Fruit fly (Drosophila melanogaster) whole organism, embryonic: ENCODE measurements around the gene lectin-37Da.

Experiments used
- B-H2 ChIP-seq: fragments of 200-800 bp; sonication (Bioruptor generic); optimal IDR thresholded peaks from 2 replicates; lab custom pipeline; 2018; ENCODE audit warnings: missing biosample characterization, mild to moderate bottlenecking, missing genetic modification characterization
- CG10209 ChIP-seq: fragments of 200-800 bp; sonication (Bioruptor generic); optimal IDR thresholded peaks from 3 replicates; lab custom pipeline; 2017; ENCODE audit warnings: missing biosample characterization, mild to moderate bottlenecking, missing genetic modification characterization, missing genetic modification reagents
- CG12236 ChIP-seq: fragments of 200-800 bp; sonication (Bioruptor generic); optimal IDR thresholded peaks from 2 replicates; lab custom pipeline; 2016; ENCODE audit warnings: missing biosample characterization, missing genetic modification characterization
- CG12942 ChIP-seq: fragments of 200-800 bp; sonication (Bioruptor generic); optimal IDR thresholded peaks from 3 replicates; lab custom pipeline; 2016; ENCODE audit warnings: missing biosample characterization, missing genetic modification characterization
- CG15073 ChIP-seq: fragments of 200-800 bp; sonication (Bioruptor generic); optimal IDR thresholded peaks from 2 replicates; lab custom pipeline; 2016; ENCODE audit warnings: missing biosample characterization, missing genetic modification characterization
- CG16815 ChIP-seq: fragments of 200-800 bp; sonication (Bioruptor generic); optimal IDR thresholded peaks from 3 replicates; lab custom pipeline; 2017; ENCODE audit warnings: missing biosample characterization, mild to moderate bottlenecking, missing genetic modification characterization
- CG17328 ChIP-seq: fragments of 200-800 bp; sonication (Bioruptor generic); IDR thresholded peaks from 2 replicates; pipeline ENCODE4 v1.3.6; 2022; ENCODE audit warnings: missing biosample characterization, missing genetic modification characterization
- CG17385 ChIP-seq: fragments of 200-800 bp; sonication (Bioruptor generic); optimal IDR thresholded peaks from 3 replicates; lab custom pipeline; 2018; ENCODE audit warnings: missing biosample characterization, mild to moderate bottlenecking, missing genetic modification characterization
- CG18599 ChIP-seq: fragments of 200-800 bp; sonication (Bioruptor generic); optimal IDR thresholded peaks from 3 replicates; lab custom pipeline; 2017; ENCODE audit warnings: missing biosample characterization, missing genetic modification characterization, mild to moderate bottlenecking, moderate library complexity, missing genetic modification reagents
- CG30403 ChIP-seq: fragments of 200-800 bp; sonication (Bioruptor generic); optimal IDR thresholded peaks from 3 replicates; lab custom pipeline; 2016; ENCODE audit warnings: missing biosample characterization, missing genetic modification characterization
- CG31441 ChIP-seq: fragments of 200-800 bp; sonication (Bioruptor generic); IDR thresholded peaks from 2 replicates; pipeline ENCODE4 v1.3.6; 2022; ENCODE audit warnings: missing biosample characterization, missing genetic modification characterization
- CG33557 ChIP-seq: fragments of 200-800 bp; sonication (Bioruptor generic); optimal IDR thresholded peaks from 2 replicates; lab custom pipeline; 2019; ENCODE audit warnings: missing biosample characterization, mild to moderate bottlenecking, missing genetic modification characterization, moderate library complexity
- CG4282 ChIP-seq: fragments of 200-800 bp; sonication (Bioruptor generic); optimal IDR thresholded peaks from 2 replicates; lab custom pipeline; 2016; ENCODE audit warnings: missing biosample characterization, missing genetic modification characterization
- CG6683 ChIP-seq: fragments of 200-800 bp; sonication (Bioruptor generic); optimal IDR thresholded peaks from 2 replicates; lab custom pipeline; 2017; ENCODE audit warnings: missing biosample characterization, mild to moderate bottlenecking, missing genetic modification characterization, missing genetic modification reagents
- CG8089 ChIP-seq: fragments of 200-800 bp; sonication (Bioruptor generic); optimal IDR thresholded peaks from 3 replicates; lab custom pipeline; 2016; ENCODE audit warnings: missing biosample characterization, missing genetic modification characterization
- CG8478 ChIP-seq: fragments of >200 bp; optimal IDR thresholded peaks from 2 replicates; lab custom pipeline; 2018
- CG8765 ChIP-seq: fragments of 200-800 bp; sonication (Bioruptor generic); IDR thresholded peaks from 2 replicates; pipeline ENCODE4 v1.3.6; 2022; ENCODE audit warnings: missing biosample characterization, missing genetic modification characterization
- CG9727 ChIP-seq: fragments of 200-800 bp; sonication (Bioruptor generic); optimal IDR thresholded peaks from 3 replicates; lab custom pipeline; 2017; ENCODE audit warnings: missing biosample characterization, mild to moderate bottlenecking, missing genetic modification characterization
- CrebB ChIP-seq: fragments of 200-800 bp; sonication (Bioruptor generic); optimal IDR thresholded peaks from 3 replicates; lab custom pipeline; 2018; ENCODE audit warnings: missing biosample characterization, mild to moderate bottlenecking, missing genetic modification characterization
- Dad ChIP-seq: fragments of 200-800 bp; sonication (Bioruptor generic); optimal IDR thresholded peaks from 3 replicates; lab custom pipeline; 2016; ENCODE audit warnings: missing biosample characterization, missing genetic modification characterization
- Dll ChIP-seq: fragments of 200-800 bp; sonication (Bioruptor generic); IDR thresholded peaks from 4 replicates; pipeline ENCODE4 v1.3.6; 2022; ENCODE audit warnings: missing biosample characterization, missing genetic modification characterization; ENCODE audit not compliant: partially characterized antibody
- Doc2 ChIP-seq: fragments of 200-800 bp; sonication (Bioruptor generic); IDR thresholded peaks from 2 replicates; pipeline ENCODE4 v1.3.6; 2022; ENCODE audit warnings: missing biosample characterization, missing genetic modification characterization
- Gug ChIP-seq: fragments of 200-800 bp; sonication (Bioruptor generic); IDR thresholded peaks from 4 replicates; pipeline ENCODE4 v1.3.6; 2022; ENCODE audit warnings: missing biosample characterization, missing genetic modification characterization
- H15 ChIP-seq: fragments of 200-800 bp; sonication (Bioruptor generic); IDR thresholded peaks from 3 replicates; pipeline ENCODE4 v1.3.6; 2022; ENCODE audit warnings: missing biosample characterization, missing genetic modification characterization
- HHEX ChIP-seq: fragments of 200-800 bp; sonication (Bioruptor generic); optimal IDR thresholded peaks from 3 replicates; lab custom pipeline; 2017; ENCODE audit warnings: missing biosample characterization, mild to moderate bottlenecking, missing genetic modification characterization, missing genetic modification reagents
- HLH4C ChIP-seq: fragments of 200-800 bp; sonication (Bioruptor generic); IDR thresholded peaks from 3 replicates; pipeline ENCODE4 v1.3.6; 2022; ENCODE audit warnings: missing biosample characterization, missing genetic modification characterization; ENCODE audit not compliant: partially characterized antibody
- Hand ChIP-seq: fragments of 200-800 bp; sonication (Bioruptor generic); optimal IDR thresholded peaks from 2 replicates; lab custom pipeline; 2017; ENCODE audit warnings: mild to moderate bottlenecking, missing biosample characterization, missing genetic modification reagents, missing genetic modification characterization
- HmgZ ChIP-seq: fragments of 200-800 bp; sonication (Bioruptor generic); optimal IDR thresholded peaks from 2 replicates; lab custom pipeline; 2018; ENCODE audit warnings: missing biosample characterization, mild to moderate bottlenecking, missing genetic modification characterization
- Hr3 ChIP-seq: fragments of 200-800 bp; sonication (Bioruptor generic); optimal IDR thresholded peaks from 3 replicates; lab custom pipeline; 2016; ENCODE audit warnings: missing biosample characterization, missing genetic modification characterization
- Sox100B ChIP-seq: fragments of 200-800 bp; sonication (Bioruptor generic); optimal IDR thresholded peaks from 3 replicates; lab custom pipeline; 2018; ENCODE audit warnings: missing biosample characterization, mild to moderate bottlenecking, missing genetic modification characterization
- Sry-δ ChIP-seq: fragments of 200-800 bp; sonication (Bioruptor generic); optimal IDR thresholded peaks from 2 replicates; lab custom pipeline; 2016; ENCODE audit warnings: missing biosample characterization, missing genetic modification characterization
- bcd ChIP-seq: fragments of 200-800 bp; sonication (Bioruptor generic); optimal IDR thresholded peaks from 2 replicates; lab custom pipeline; 2017; ENCODE audit warnings: missing biosample characterization, mild to moderate bottlenecking, missing genetic modification characterization
- cas ChIP-seq: fragments of 200-800 bp; sonication (Bioruptor generic); IDR thresholded peaks from 2 replicates; pipeline ENCODE4 v1.3.6; 2022; ENCODE audit warnings: missing biosample characterization, missing genetic modification characterization
- dimm ChIP-seq: fragments of 200-800 bp; sonication (Bioruptor generic); IDR thresholded peaks from 2 replicates; pipeline ENCODE4 v1.3.6; 2022; ENCODE audit warnings: missing biosample characterization, missing genetic modification characterization
- en ChIP-seq: fragments of 200-800 bp; sonication (Bioruptor generic); optimal IDR thresholded peaks from 2 replicates; lab custom pipeline; 2016; ENCODE audit warnings: missing biosample characterization, missing genetic modification characterization
- exex ChIP-seq: fragments of 200-800 bp; sonication (Bioruptor generic); optimal IDR thresholded peaks from 4 replicates; lab custom pipeline; 2018; ENCODE audit warnings: missing biosample characterization, mild to moderate bottlenecking, missing genetic modification characterization, moderate library complexity
- fd64A ChIP-seq: fragments of 200-800 bp; sonication (Bioruptor generic); optimal IDR thresholded peaks from 3 replicates; lab custom pipeline; 2018; ENCODE audit warnings: missing biosample characterization, mild to moderate bottlenecking, missing genetic modification characterization
- fd96Cb ChIP-seq: fragments of 200-800 bp; sonication (Bioruptor generic); optimal IDR thresholded peaks from 2 replicates; lab custom pipeline; 2018; ENCODE audit warnings: missing biosample characterization, mild to moderate bottlenecking, missing genetic modification characterization, moderate library complexity
- gem ChIP-seq: fragments of 200-800 bp; sonication (Bioruptor generic); optimal IDR thresholded peaks from 2 replicates; lab custom pipeline; 2019; ENCODE audit warnings: missing biosample characterization, mild to moderate bottlenecking, missing genetic modification characterization, moderate library complexity
- gsb ChIP-seq: fragments of 200-800 bp; sonication (Bioruptor generic); IDR thresholded peaks from 2 replicates; pipeline ENCODE4 v1.3.6; 2022; ENCODE audit warnings: missing biosample characterization, missing genetic modification characterization
- h ChIP-seq: fragments of >200 bp; optimal IDR thresholded peaks from 2 replicates; lab custom pipeline; 2017
- ham ChIP-seq: fragments of 200-800 bp; sonication (Bioruptor generic); IDR thresholded peaks from 2 replicates; pipeline ENCODE4 v1.3.6; 2022; ENCODE audit warnings: missing biosample characterization, missing genetic modification characterization
- kah ChIP-seq: fragments of 200-800 bp; sonication (Bioruptor generic); optimal IDR thresholded peaks from 2 replicates; lab custom pipeline; 2018; ENCODE audit warnings: missing biosample characterization, mild to moderate bottlenecking, missing genetic modification characterization
- nau ChIP-seq: fragments of 200-800 bp; sonication (Bioruptor generic); optimal IDR thresholded peaks from 3 replicates; lab custom pipeline; 2017; ENCODE audit warnings: missing biosample characterization, mild to moderate bottlenecking, missing genetic modification characterization, missing genetic modification reagents
- pita ChIP-seq: fragments of 200-800 bp; sonication (Bioruptor generic); optimal IDR thresholded peaks from 2 replicates; lab custom pipeline; 2017; ENCODE audit warnings: missing biosample characterization, mild to moderate bottlenecking, missing genetic modification characterization
- pros ChIP-seq: fragments of 200-800 bp; sonication (Bioruptor generic); optimal IDR thresholded peaks from 3 replicates; lab custom pipeline; 2019; ENCODE audit warnings: missing biosample characterization, mild to moderate bottlenecking, missing genetic modification characterization, moderate library complexity
- ssp ChIP-seq: fragments of 200-800 bp; sonication (Bioruptor generic); IDR thresholded peaks from 2 replicates; pipeline ENCODE4 v1.3.6; 2022; ENCODE audit warnings: missing biosample characterization, missing genetic modification characterization
- trh ChIP-seq: fragments of 200-800 bp; sonication (Bioruptor generic); optimal IDR thresholded peaks from 2 replicates; lab custom pipeline; 2016; ENCODE audit warnings: missing biosample characterization, missing genetic modification characterization
- ttk ChIP-seq: fragments of 200-800 bp; sonication (Bioruptor generic); IDR thresholded peaks from 2 replicates; pipeline ENCODE4 v2.1.2; 2022; ENCODE audit warnings: missing biosample characterization, missing genetic modification characterization
- vnd ChIP-seq: fragments of 200-800 bp; sonication (Bioruptor generic); IDR thresholded peaks from 3 replicates; pipeline ENCODE4 v1.3.6; 2022; ENCODE audit warnings: missing biosample characterization, missing genetic modification characterization; ENCODE audit not compliant: partially characterized antibody
- wek ChIP-seq: fragments of 200-800 bp; sonication (Bioruptor generic); optimal IDR thresholded peaks from 3 replicates; lab custom pipeline; 2018; ENCODE audit warnings: missing biosample characterization, mild to moderate bottlenecking, missing genetic modification characterization, moderate library complexity
- yki ChIP-seq: fragments of >200 bp; optimal IDR thresholded peaks from 3 replicates; lab custom pipeline; 2018
- zfh2 ChIP-seq: fragments of 200-800 bp; sonication (Bioruptor generic); optimal IDR thresholded peaks from 2 replicates; lab custom pipeline; 2016; ENCODE audit warnings: missing biosample characterization, missing genetic modification characterization

Gene lectin-37Da

dm6 chr2L:19463405-19463804 is 45.3 kb downstream of the lectin-37Da start (continued):
- TF ChIP-seq Doc2 (GFP tag; lab: Robert Waterston, UW) (no peak), nau (GFP tag; lab: Kevin White, UChicago) (no peak), CG15073 (GFP tag; lab: Kevin White, UChicago) (no peak), ham (no peak), dimm (GFP tag; lab: Robert Waterston, UW) (no peak), h (lab: Kevin White, UChicago) (no peak), CG9727 (GFP tag; lab: Kevin White, UChicago) (peak; percentile 31), CG4282 (GFP tag; lab: Kevin White, UChicago) (no peak), cas (no peak), exex (tag; lab: Kevin White, UChicago) (no peak), pros (GFP tag; lab: Kevin White, UChicago) (no peak), Hr3 (GFP tag; lab: Kevin White, UChicago) (peak; percentile 6), fd96Cb (tag; lab: Kevin White, UChicago) (peak; percentile 12), HLH4C (GFP tag; lab: Robert Waterston, UW) (no peak), CG18599 (GFP tag; lab: Kevin White, UChicago) (peak; percentile 19), HHEX (GFP tag; lab: Kevin White, UChicago) (no peak), ssp (GFP tag; lab: Robert Waterston, UW) (no peak), CG16815 (GFP tag; lab: Kevin White, UChicago) (no peak), trh (GFP tag; lab: Kevin White, UChicago) (no peak), CG8765 (GFP tag; lab: Robert Waterston, UW) (no peak), Sox100B (GFP tag; lab: Kevin White, UChicago) (peak; percentile 58), zfh2 (no peak), CG12942 (GFP tag; lab: Kevin White, UChicago) (no peak), B-H2 (GFP tag; lab: Kevin White, UChicago) (no peak), CrebB (no peak), Hand (no peak), kah (GFP tag; lab: Kevin White, UChicago) (no peak), CG8089 (no peak), vnd (GFP tag; lab: Robert Waterston, UW) (no peak), Sry-δ (GFP tag; lab: Kevin White, UChicago) (no peak), CG31441 (GFP tag; lab: Robert Waterston, UW) (peak; percentile 34; the same call in 1 of the 2 replicates), gsb (GFP tag; lab: Robert Waterston, UW) (no peak), gem (peak; percentile 56), Gug (GFP tag; lab: Robert Waterston, UW) (no peak), yki (lab: Kevin White, UChicago) (no peak), CG6683 (GFP tag; lab: Kevin White, UChicago) (no peak), CG17385 (GFP tag; lab: Kevin White, UChicago) (peak; percentile 1), HmgZ (no peak), bcd (GFP tag; lab: Kevin White, UChicago) (peak; percentile 4), wek (GFP tag; lab: Kevin White, UChicago) (no peak), H15 (GFP tag; lab: Robert Waterston, UW) (no peak), CG10209 (GFP tag; lab: Kevin White, UChicago) (peak; percentile 5), Dll (GFP tag; lab: Robert Waterston, UW) (no peak), CG33557 (GFP tag; lab: Kevin White, UChicago) (no peak), CG12236 (GFP tag; lab: Kevin White, UChicago) (no peak), CG8478 (lab: Kevin White, UChicago) (no peak), ttk (no peak), fd64A (GFP tag; lab: Kevin White, UChicago) (no peak), pita (GFP tag; lab: Kevin White, UChicago) (no peak), CG17328 (no peak), en (GFP tag; lab: Kevin White, UChicago) (no peak), CG30403 (GFP tag; lab: Kevin White, UChicago) (peak; percentile 12), Dad (GFP tag; lab: Kevin White, UChicago) (no peak)
